Worm (Caenorhabditis elegans) whole organism, early embryonic: Measurements from ENCODE around the gene catp-6.

Experiments used
- B0310.2 ChIP-seq: sonication (generic microtip); optimal IDR thresholded peaks from 2 replicates; lab custom pipeline; 2016; ENCODE audit warnings: mild to moderate bottlenecking, missing genetic modification characterization, missing compliant biosample characterization
- ama-1 ChIP-seq: fragments of 150-350 bp; optimal IDR thresholded peaks from 2 replicates; lab custom pipeline; 2014
- ceh-13 ChIP-seq: fragments of 200-800 bp; sonication (Bioruptor generic); optimal IDR thresholded peaks from 2 replicates; lab custom pipeline; 2018; ENCODE audit warnings: mild to moderate bottlenecking, missing genetic modification characterization, missing compliant biosample characterization
- flt-1 ChIP-seq: fragments of 200-800 bp; sonication (Bioruptor generic); IDR thresholded peaks from 2 replicates; pipeline ENCODE4 v1.3.6; 2022; ENCODE audit warnings: missing genetic modification characterization, missing compliant biosample characterization
- scrt-1 ChIP-seq: fragments of 200-800 bp; sonication (Bioruptor generic); IDR thresholded peaks from 2 replicates; pipeline ENCODE4 v1.3.6; 2022; ENCODE audit warnings: missing genetic modification characterization, missing compliant biosample characterization
- tbx-11 ChIP-seq: fragments of 200-800 bp; sonication (Bioruptor generic); IDR thresholded peaks from 2 replicates; pipeline ENCODE4 v1.3.6; 2022; ENCODE audit warnings: missing genetic modification characterization, missing compliant biosample characterization

DNA sequence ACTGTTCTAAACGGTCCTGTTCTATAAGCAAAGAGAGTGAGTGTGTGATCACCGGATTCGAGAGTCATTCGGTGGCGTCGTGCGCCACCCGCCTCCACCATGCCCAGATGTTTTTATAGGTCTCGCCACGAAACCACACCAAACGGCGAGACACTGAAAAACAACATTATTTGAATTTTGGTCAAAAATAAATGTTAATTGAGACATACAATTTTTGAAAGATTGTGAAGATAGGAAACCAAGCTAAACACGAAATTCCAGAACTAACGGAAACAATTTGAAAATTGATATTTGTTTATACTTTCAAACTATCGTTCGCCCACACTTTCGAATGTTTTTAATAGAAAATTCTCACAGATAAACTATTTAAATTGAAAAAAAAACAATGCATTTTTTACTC, at the start of gene catp-6:
- TF ChIP-seq tbx-11 (no peak), ama-1 (lab: Kevin White, UChicago) (no peak), B0310.2 (tag; lab: Kevin White, UChicago) (no peak), flt-1 (GFP tag; lab: Robert Waterston, UW) (no peak), ceh-13 (no peak), scrt-1 (no peak)
